Fruit fly (Drosophila melanogaster) whole organism, pupa: ENCODE measurements around the gene Lsp2.

ENCODE experiments used
- CG12605 ChIP-seq: fragments of 200-800 bp; sonication (Bioruptor generic); IDR thresholded peaks from 2 replicates; pipeline ENCODE4 v1.3.6; 2022; ENCODE audit warnings: missing biosample characterization, missing genetic modification characterization
- CG14655 ChIP-seq: fragments of 200-800 bp; sonication (Bioruptor generic); optimal IDR thresholded peaks from 3 replicates; lab custom pipeline; 2017; ENCODE audit warnings: mild to moderate bottlenecking, missing biosample characterization, missing genetic modification reagents, missing genetic modification characterization
- CG34367 ChIP-seq: fragments of 200-800 bp; sonication (Bioruptor generic); optimal IDR thresholded peaks from 2 replicates; lab custom pipeline; 2018; ENCODE audit warnings: missing biosample characterization, mild to moderate bottlenecking, missing genetic modification characterization
- CG4496 ChIP-seq: fragments of 200-800 bp; sonication (Bioruptor generic); IDR thresholded peaks from 3 replicates; pipeline ENCODE4 v1.3.6; 2022; ENCODE audit warnings: missing biosample characterization, missing genetic modification characterization
- CG8159 ChIP-seq: fragments of 200-800 bp; sonication (Bioruptor generic); optimal IDR thresholded peaks from 3 replicates; lab custom pipeline; 2018; ENCODE audit warnings: missing biosample characterization, mild to moderate bottlenecking, missing genetic modification characterization, moderate library complexity
- CG9948 ChIP-seq: fragments of 200-800 bp; sonication (Bioruptor generic); optimal IDR thresholded peaks from 2 replicates; lab custom pipeline; 2018; ENCODE audit warnings: missing biosample characterization, mild to moderate bottlenecking, missing genetic modification characterization, moderate library complexity
- Ets98B ChIP-seq: fragments of 200-800 bp; sonication (Bioruptor generic); IDR thresholded peaks from 2 replicates; pipeline ENCODE4 v1.3.6; 2022; ENCODE audit warnings: missing biosample characterization, missing genetic modification characterization
- Pif1B ChIP-seq: fragments of 200-800 bp; sonication (Bioruptor generic); optimal IDR thresholded peaks from 3 replicates; lab custom pipeline; 2016; ENCODE audit warnings: missing biosample characterization, missing genetic modification characterization

- no peak for TF ChIP-seq CG14655 (GFP tag; lab: Kevin White, UChicago)
- no peak for TF ChIP-seq CG34367 (tag; lab: Kevin White, UChicago)
- TF ChIP-seq CG4496 = no peak
- no peak for TF ChIP-seq CG12605 (GFP tag; lab: Robert Waterston, UW)
- no peak for TF ChIP-seq Pif1B (GFP tag; lab: Kevin White, UChicago)
- TF ChIP-seq Ets98B (GFP tag; lab: Robert Waterston, UW) = no peak
- no peak for TF ChIP-seq CG9948 (tag; lab: Kevin White, UChicago)
- TF ChIP-seq CG8159 (tag; lab: Kevin White, UChicago) = no peak
These were observed 10.6 kb upstream of the Lsp2 start for dm6 chr3L:12118631-12119030.
